Fruit fly (Drosophila melanogaster): ENCODE results near the gene TfIIFalpha.

The TfIIFalpha gene

dm6 chr3R:6351696-6352378 is 28.4 kb upstream of the TfIIFalpha start (continued):
- peak; percentile 54 for TF ChIP-seq CG11504 (tag; optimal IDR thresholded peaks at IDR 0.05)
- peak; percentile 10 for TF ChIP-seq CG15269 (tag; optimal IDR thresholded peaks at IDR 0.05)
- peak; percentile 8 for TF ChIP-seq Hsf (GFP tag; optimal IDR thresholded peaks at IDR 0.05)
- peak; percentile 13 for TF ChIP-seq CG12299 (tag; optimal IDR thresholded peaks at IDR 0.05)
- TF ChIP-seq lola (GFP tag; optimal IDR thresholded peaks at IDR 0.05): no peak
- no peak for TF ChIP-seq Hmx (GFP tag; optimal IDR thresholded peaks at IDR 0.05)
- TF ChIP-seq CkIIα-i1 (GFP tag; IDR thresholded peaks at IDR 0.05): no peak
- peak in 1 of 2 experiments; percentile 22 for TF ChIP-seq Pdp1 (GFP tag; optimal IDR thresholded peaks at IDR 0.05)
- TF ChIP-seq CG2712 (tag; optimal IDR thresholded peaks at IDR 0.05): peak; percentile 51
- no peak for TF ChIP-seq Max (GFP tag; optimal IDR thresholded peaks at IDR 0.05)
- TF ChIP-seq tio (GFP tag; optimal IDR thresholded peaks at IDR 0.05): no peak
- TF ChIP-seq CG17385 (GFP tag; optimal IDR thresholded peaks at IDR 0.05): no peak
- peak; percentile 27 for TF ChIP-seq CG12391 (tag; optimal IDR thresholded peaks at IDR 0.05)
- no peak for TF ChIP-seq CG9437 (GFP tag; optimal IDR thresholded peaks at IDR 0.05)
- peak; percentile 41 for TF ChIP-seq CG13296 (GFP tag; optimal IDR thresholded peaks at IDR 0.05)
- TF ChIP-seq ATbp (GFP tag; optimal IDR thresholded peaks at IDR 0.05): peak; percentile 23
- TF ChIP-seq Asciz (GFP tag; optimal IDR thresholded peaks at IDR 0.05): peak; percentile 24
- TF ChIP-seq pzg (GFP tag; optimal IDR thresholded peaks at IDR 0.05): no peak
- TF ChIP-seq gem (tag; optimal IDR thresholded peaks at IDR 0.05): peak; percentile 51
- no peak for TF ChIP-seq twi (tag; optimal IDR thresholded peaks at IDR 0.05)
- 0 out of 2 replicates have a peak, but pooled peaks have one; percentile 14 for TF ChIP-seq sob (GFP tag; IDR thresholded peaks at IDR 0.05)
- TF ChIP-seq phol (tag; optimal IDR thresholded peaks at IDR 0.05): peak; percentile 45
- no peak for TF ChIP-seq Doc3 (GFP tag; IDR thresholded peaks at IDR 0.05; ENCODE audit: partially characterized antibody)
- peak; percentile 46 for TF ChIP-seq Blimp-1 (GFP tag; optimal IDR thresholded peaks at IDR 0.05)
- TF ChIP-seq dysf (GFP tag; IDR thresholded peaks at IDR 0.05): peak; percentile 47; the same call in 1 of the 3 replicates
- TF ChIP-seq CG10979 (tag; optimal IDR thresholded peaks at IDR 0.05): peak; percentile 38
- TF ChIP-seq sens (GFP tag): peak; percentile 85
- peak in 1 of 2 experiments; percentile 53 for TF ChIP-seq Eip74EF (GFP tag; optimal IDR thresholded peaks at IDR 0.05)
- peak; percentile 4; the same call in 1 of the 2 replicates for TF ChIP-seq CG14014 (GFP tag; IDR thresholded peaks at IDR 0.05)
- TF ChIP-seq nmo (GFP tag; optimal IDR thresholded peaks at IDR 0.05): peak; percentile 39

dm6 chr3R:6352436-6352835 is 27.8 kb upstream of the TfIIFalpha start:
- no peak for TF ChIP-seq so (GFP tag; IDR thresholded peaks at IDR 0.05)
- TF ChIP-seq mld (GFP tag; IDR thresholded peaks at IDR 0.05; ENCODE audit: partially characterized antibody): no peak
- TF ChIP-seq amos (GFP tag; IDR thresholded peaks at IDR 0.05; ENCODE audit: partially characterized antibody): no peak
- no peak for TF ChIP-seq Optix (GFP tag; IDR thresholded peaks at IDR 0.05)
- no peak for TF ChIP-seq sim (GFP tag; IDR thresholded peaks at IDR 0.05)
- TF ChIP-seq Eip74EF (GFP tag; optimal IDR thresholded peaks at IDR 0.05): no peak
- no peak for TF ChIP-seq CG10431 (GFP tag; optimal IDR thresholded peaks at IDR 0.05)
- TF ChIP-seq CG2129 (GFP tag; IDR thresholded peaks at IDR 0.05; ENCODE audit: partially characterized antibody): no peak
- no peak for TF ChIP-seq CG10147 (GFP tag; optimal IDR thresholded peaks at IDR 0.05)
- TF ChIP-seq CG31224 (GFP tag; IDR thresholded peaks at IDR 0.05): peak; percentile 51; the same call in 1 of the 2 replicates
- TF ChIP-seq CG12155 (GFP tag; optimal IDR thresholded peaks at IDR 0.05): no peak
- no peak for TF ChIP-seq MESR4 (GFP tag; optimal IDR thresholded peaks at IDR 0.05)
- no peak for TF ChIP-seq CG10654 (GFP tag; optimal IDR thresholded peaks at IDR 0.05)
- peak; percentile 71; the same call in 2 of the 3 replicates for TF ChIP-seq sr (GFP tag; IDR thresholded peaks at IDR 0.05)
- no peak for TF ChIP-seq NC2α (GFP tag; optimal IDR thresholded peaks at IDR 0.05)
- peak; percentile 46 for TF ChIP-seq Ets65A (GFP tag)
- TF ChIP-seq crol (GFP tag; IDR thresholded peaks at IDR 0.05): peak; percentile 55; the same call in 1 of the 2 replicates
- TF ChIP-seq run (tag; optimal IDR thresholded peaks at IDR 0.05): no peak
- no peak for TF ChIP-seq Fer3 (tag; optimal IDR thresholded peaks at IDR 0.05)

Data from whole organism, embryonic.